Worm (Caenorhabditis elegans): ENCODE measurements around the gene klp-7.

ce11 chrIII:10824206-10824605 is 18.5 kb downstream of the klp-7 start:
- TF ChIP-seq nhr-237 (tag; optimal IDR thresholded peaks at IDR 0.05) = no peak
- TF ChIP-seq mep-1 (tag; optimal IDR thresholded peaks at IDR 0.05) = no peak
- no peak for TF ChIP-seq blmp-1 (tag; optimal IDR thresholded peaks at IDR 0.05)
- no peak for TF ChIP-seq ztf-11 (tag; optimal IDR thresholded peaks at IDR 0.05)
- no peak for TF ChIP-seq pha-4 (tag; optimal IDR thresholded peaks at IDR 0.05)
- no peak for TF ChIP-seq bed-3 (GFP tag; optimal IDR thresholded peaks at IDR 0.05)
- no peak for TF ChIP-seq nhr-12 (tag; optimal IDR thresholded peaks at IDR 0.05)
- no peak for TF ChIP-seq unc-39 (tag; optimal IDR thresholded peaks at IDR 0.05)
